Fruit fly (Drosophila melanogaster) S2 (cell line): ENCODE measurements around the gene CG9117.

Experiments
- CG8478 ChIP-seq: fragments of >200 bp; optimal IDR thresholded peaks from 2 replicates; lab custom pipeline; 2018
- CTCF ChIP-seq, 2 experiments: fragments of >200 bp; optimal IDR thresholded peaks; 2 replicates each; lab custom pipeline; 2018

DNA sequence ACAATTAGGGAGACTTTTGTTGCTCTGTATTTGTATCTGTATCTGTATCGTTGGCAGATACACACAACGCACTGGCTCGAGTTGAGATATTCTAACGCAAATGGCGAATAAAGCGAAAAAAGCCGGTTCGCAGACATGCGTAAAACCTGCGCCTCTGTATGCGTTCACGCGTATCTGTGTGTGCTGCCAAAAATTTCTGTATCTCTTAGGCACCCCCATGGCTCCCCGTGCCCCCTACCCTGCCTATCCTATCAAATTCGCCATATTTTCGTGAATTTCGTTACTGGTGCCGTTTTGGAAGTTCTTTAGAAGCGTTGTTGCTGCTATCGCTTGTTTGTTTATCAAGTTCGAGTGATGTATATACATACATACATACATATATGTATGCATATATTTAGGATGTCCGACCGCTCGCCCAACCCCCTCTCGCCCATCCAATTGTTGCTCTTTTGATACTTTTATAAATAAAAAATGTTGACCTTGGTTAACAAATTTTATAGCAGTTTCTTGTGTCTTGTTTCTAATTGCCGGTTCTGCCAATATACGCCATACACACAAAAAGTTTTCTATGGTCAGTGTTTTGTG, 48.1 kb upstream of the CG9117 start:
- TF ChIP-seq CTCF (optimal IDR thresholded peaks at IDR 0.05; lab: Kevin White, UChicago) = no peak
- TF ChIP-seq CG8478 (lab: Kevin White, UChicago) = no peak
